Fruit fly (Drosophila melanogaster) whole organism, embryonic: Measurements from ENCODE around the gene NK7.1.

Experiments used
- B-H1 ChIP-seq: fragments of 200-800 bp; sonication (Bioruptor generic); IDR thresholded peaks from 3 replicates; pipeline ENCODE4 v1.3.6; 2022; ENCODE audit warnings: missing biosample characterization, missing genetic modification characterization
- B-H2 ChIP-seq: fragments of 200-800 bp; sonication (Bioruptor generic); optimal IDR thresholded peaks from 2 replicates; lab custom pipeline; 2018; ENCODE audit warnings: missing biosample characterization, mild to moderate bottlenecking, missing genetic modification characterization
- Blimp-1 ChIP-seq: fragments of 200-800 bp; sonication (Bioruptor generic); optimal IDR thresholded peaks from 3 replicates; lab custom pipeline; 2018; ENCODE audit warnings: missing biosample characterization, missing genetic modification characterization, mild to moderate bottlenecking, moderate library complexity, missing genetic modification reagents
- CG10267 ChIP-seq: fragments of 200-800 bp; sonication (Bioruptor generic); optimal IDR thresholded peaks from 2 replicates; lab custom pipeline; 2018; ENCODE audit warnings: missing biosample characterization, mild to moderate bottlenecking, missing genetic modification characterization, moderate library complexity
- CG10979 ChIP-seq: fragments of 200-800 bp; sonication (Bioruptor generic); optimal IDR thresholded peaks from 2 replicates; lab custom pipeline; 2018; ENCODE audit warnings: missing biosample characterization, mild to moderate bottlenecking, missing genetic modification characterization, moderate library complexity
- CG12391 ChIP-seq: fragments of 200-800 bp; sonication (Bioruptor generic); optimal IDR thresholded peaks from 3 replicates; lab custom pipeline; 2018; ENCODE audit warnings: missing biosample characterization, mild to moderate bottlenecking, missing genetic modification characterization, moderate library complexity
- CG14441 ChIP-seq: fragments of 200-800 bp; sonication (Bioruptor generic); IDR thresholded peaks from 2 replicates; pipeline ENCODE4 v1.3.6; 2022; ENCODE audit warnings: missing biosample characterization, missing genetic modification characterization
- CG14667 ChIP-seq: fragments of 200-800 bp; sonication (Bioruptor generic); IDR thresholded peaks from 2 replicates; pipeline ENCODE4 v1.3.6; 2022; ENCODE audit warnings: missing biosample characterization, missing genetic modification characterization
- CG16813 ChIP-seq: fragments of 200-800 bp; sonication (Bioruptor generic); IDR thresholded peaks from 3 replicates; pipeline ENCODE4 v1.3.6; 2022; ENCODE audit warnings: missing biosample characterization, missing genetic modification characterization; ENCODE audit not compliant: partially characterized antibody
- CG16863 ChIP-seq: fragments of 200-800 bp; sonication (Bioruptor generic); optimal IDR thresholded peaks from 3 replicates; lab custom pipeline; 2016; ENCODE audit warnings: missing biosample characterization, missing genetic modification characterization
- CG17186 ChIP-seq: fragments of 200-800 bp; sonication (Bioruptor generic); optimal IDR thresholded peaks from 3 replicates; lab custom pipeline; 2017; ENCODE audit warnings: missing biosample characterization, missing genetic modification reagents, missing genetic modification characterization
- CG18262 ChIP-seq: fragments of 200-800 bp; optimal IDR thresholded peaks from 3 replicates; lab custom pipeline; 2019; ENCODE audit warnings: missing biosample characterization, mild to moderate bottlenecking, missing genetic modification characterization, moderate library complexity
- CG18476 ChIP-seq: fragments of 200-800 bp; sonication (Bioruptor generic); optimal IDR thresholded peaks from 2 replicates; lab custom pipeline; 2016; ENCODE audit warnings: missing biosample characterization, mild to moderate bottlenecking, missing genetic modification characterization
- CG2120 ChIP-seq: fragments of 200-800 bp; sonication (Bioruptor generic); optimal IDR thresholded peaks from 3 replicates; lab custom pipeline; 2016; ENCODE audit warnings: missing biosample characterization, missing genetic modification characterization
- CG2889 ChIP-seq: fragments of 200-800 bp; sonication (Bioruptor generic); IDR thresholded peaks from 3 replicates; pipeline ENCODE4 v1.3.6; 2022; ENCODE audit warnings: missing biosample characterization, missing genetic modification characterization
- CG30403 ChIP-seq: fragments of 200-800 bp; sonication (Bioruptor generic); optimal IDR thresholded peaks from 3 replicates; lab custom pipeline; 2016; ENCODE audit warnings: missing biosample characterization, missing genetic modification characterization
- CG33213 ChIP-seq: fragments of 200-800 bp; sonication (Bioruptor generic); optimal IDR thresholded peaks from 3 replicates; lab custom pipeline; 2016; ENCODE audit warnings: missing biosample characterization, missing genetic modification characterization
- CG4404 ChIP-seq: fragments of 200-800 bp; sonication (Bioruptor generic); IDR thresholded peaks from 2 replicates; pipeline ENCODE4 v1.3.6; 2022; ENCODE audit warnings: missing biosample characterization, missing genetic modification characterization
- CG6272 ChIP-seq: fragments of 200-800 bp; sonication (Bioruptor generic); IDR thresholded peaks from 2 replicates; pipeline ENCODE4 v1.3.6; 2022; ENCODE audit warnings: missing biosample characterization, missing genetic modification characterization
- CG6683 ChIP-seq: fragments of 200-800 bp; sonication (Bioruptor generic); optimal IDR thresholded peaks from 2 replicates; lab custom pipeline; 2017; ENCODE audit warnings: missing biosample characterization, mild to moderate bottlenecking, missing genetic modification characterization, missing genetic modification reagents
- CG6689 ChIP-seq: fragments of 200-800 bp; sonication (Bioruptor generic); IDR thresholded peaks from 2 replicates; pipeline ENCODE4 v1.3.6; 2022; ENCODE audit warnings: missing biosample characterization, missing genetic modification characterization
- CG8924 ChIP-seq: fragments of 200-800 bp; optimal IDR thresholded peaks from 3 replicates; lab custom pipeline; 2019; ENCODE audit warnings: missing biosample characterization, mild to moderate bottlenecking, missing genetic modification characterization, moderate library complexity
- CG9215 ChIP-seq: fragments of 200-800 bp; sonication (Bioruptor generic); IDR thresholded peaks from 2 replicates; pipeline ENCODE4 v1.3.6; 2022; ENCODE audit warnings: missing biosample characterization, missing genetic modification characterization
- CG9727 ChIP-seq: fragments of 200-800 bp; sonication (Bioruptor generic); optimal IDR thresholded peaks from 3 replicates; lab custom pipeline; 2017; ENCODE audit warnings: missing biosample characterization, mild to moderate bottlenecking, missing genetic modification characterization
- CG9817 ChIP-seq: fragments of 200-800 bp; sonication (Bioruptor generic); optimal IDR thresholded peaks from 2 replicates; lab custom pipeline; 2018; ENCODE audit warnings: missing biosample characterization, mild to moderate bottlenecking, missing genetic modification characterization, moderate library complexity
- CG9932 ChIP-seq: fragments of 200-800 bp; sonication (Bioruptor generic); IDR thresholded peaks from 2 replicates; pipeline ENCODE4 v1.3.6; 2022; ENCODE audit warnings: missing biosample characterization, missing genetic modification characterization
- D ChIP-seq, 2 experiments: fragments of 200-800 bp in 1 of 2; fragments of >200 bp in 1 of 2; sonication (Bioruptor generic) in 1 of 2; optimal IDR thresholded peaks; 2 replicates in 1 of 2; 3 replicates in 1 of 2; lab custom pipeline; 2017; ENCODE audit warnings: mild to moderate bottlenecking in 1 of 2, missing biosample characterization in 1 of 2, missing genetic modification characterization in 1 of 2, missing genetic modification reagents in 1 of 2
- Dip3 ChIP-seq: fragments of 200-800 bp; sonication (Bioruptor generic); optimal IDR thresholded peaks from 3 replicates; lab custom pipeline; 2016; ENCODE audit warnings: missing biosample characterization, missing genetic modification characterization
- Dref ChIP-seq: fragments of 200-800 bp; sonication (Bioruptor generic); IDR thresholded peaks from 2 replicates; pipeline ENCODE4 v1.3.6; 2022; ENCODE audit warnings: missing biosample characterization, missing genetic modification characterization
- Ets97D ChIP-seq: fragments of 200-800 bp; sonication (Bioruptor generic); optimal IDR thresholded peaks from 3 replicates; lab custom pipeline; 2016; ENCODE audit warnings: missing biosample characterization, missing genetic modification characterization
- Lpt ChIP-seq: fragments of >200 bp; optimal IDR thresholded peaks from 2 replicates; lab custom pipeline; 2018; ENCODE audit warnings: missing biosample characterization, missing genetic modification characterization
- Med ChIP-seq: fragments of 200-800 bp; sonication (Bioruptor generic); peaks from one replicate; lab custom pipeline; 2016; ENCODE audit warnings: missing biosample characterization, missing genetic modification characterization, mild to moderate bottlenecking, inconsistent platforms, moderate library complexity
- Neu2 ChIP-seq: fragments of 200-800 bp; sonication (Bioruptor generic); optimal IDR thresholded peaks from 3 replicates; lab custom pipeline; 2016; ENCODE audit warnings: missing biosample characterization, missing genetic modification characterization, borderline replicate concordance
- Ptx1 ChIP-seq: fragments of 200-800 bp; sonication (Bioruptor generic); IDR thresholded peaks from 2 replicates; pipeline ENCODE4 v1.3.6; 2022; ENCODE audit warnings: missing biosample characterization, missing genetic modification characterization
- Rfx ChIP-seq: fragments of 200-800 bp; sonication (Bioruptor generic); IDR thresholded peaks from 2 replicates; pipeline ENCODE4 v1.3.6; 2022; ENCODE audit warnings: missing biosample characterization, missing genetic modification characterization
- Taf1 ChIP-seq: fragments of 200-800 bp; sonication (Bioruptor generic); IDR thresholded peaks from 2 replicates; pipeline ENCODE4 v1.3.6; 2022; ENCODE audit warnings: missing biosample characterization, missing genetic modification characterization
- al ChIP-seq: fragments of 200-800 bp; sonication (Bioruptor generic); IDR thresholded peaks from 2 replicates; pipeline ENCODE4 v1.3.6; 2022; ENCODE audit warnings: missing biosample characterization, missing genetic modification characterization
- ci ChIP-seq: fragments of 200-800 bp; sonication (Bioruptor generic); IDR thresholded peaks from 3 replicates; pipeline ENCODE4 v1.3.6; 2022; ENCODE audit warnings: missing biosample characterization, missing genetic modification characterization
- danr ChIP-seq: fragments of 200-800 bp; sonication (Bioruptor generic); IDR thresholded peaks from 2 replicates; pipeline ENCODE4 v1.3.6; 2022; ENCODE audit warnings: missing biosample characterization, missing genetic modification characterization
- dysf ChIP-seq: fragments of 200-800 bp; sonication (Bioruptor generic); IDR thresholded peaks from 3 replicates; pipeline ENCODE4 v1.3.6; 2022; ENCODE audit warnings: missing biosample characterization, missing genetic modification characterization
- her ChIP-seq: fragments of 200-800 bp; sonication (Bioruptor generic); optimal IDR thresholded peaks from 2 replicates; lab custom pipeline; 2016; ENCODE audit warnings: missing biosample characterization, missing genetic modification characterization
- lola ChIP-seq, 3 experiments: fragments of >200 bp in 2 of 3; fragments of 200-800 bp in 1 of 3; sonication (Bioruptor generic) in 1 of 3; optimal IDR thresholded peaks; 2 replicates each; lab custom pipeline; 2017 to 2019; ENCODE audit warnings: missing biosample characterization in 3 of 3, missing genetic modification characterization in 3 of 3, mild to moderate bottlenecking in 1 of 3, moderate library complexity in 1 of 3
- nmo ChIP-seq: fragments of 200-800 bp; sonication (Bioruptor generic); optimal IDR thresholded peaks from 2 replicates; lab custom pipeline; 2018; ENCODE audit warnings: missing biosample characterization, mild to moderate bottlenecking, missing genetic modification characterization, moderate library complexity
- pan ChIP-seq, 4 experiments: fragments of >200 bp in 3 of 4; fragments of 200-800 bp in 1 of 4; sonication (Bioruptor generic) in 1 of 4; optimal IDR thresholded peaks in 3 of 4; IDR thresholded peaks in 1 of 4; 2 replicates each; pipeline versions ENCODE4 v1.3.6 to Lab custom; 2017 to 2022; ENCODE audit warnings: missing biosample characterization in 2 of 4, missing genetic modification characterization in 2 of 4, mixed read lengths in 1 of 4
- phol ChIP-seq: fragments of 200-800 bp; sonication (Bioruptor generic); optimal IDR thresholded peaks from 3 replicates; lab custom pipeline; 2018; ENCODE audit warnings: missing biosample characterization, mild to moderate bottlenecking, missing genetic modification characterization, moderate library complexity
- prd ChIP-seq, 3 experiments: fragments of >200 bp in 2 of 3; fragments of 200-800 bp in 1 of 3; sonication (Bioruptor generic) in 1 of 3; optimal IDR thresholded peaks in 2 of 3; IDR thresholded peaks in 1 of 3; 2 replicates in 2 of 3; 3 replicates in 1 of 3; pipeline versions ENCODE4 v1.3.6 to Lab custom; 2017 to 2022; ENCODE audit warnings: missing biosample characterization in 1 of 3, missing genetic modification characterization in 1 of 3
- row ChIP-seq: fragments of 200-800 bp; sonication (Bioruptor generic); IDR thresholded peaks from 3 replicates; pipeline ENCODE4 v1.3.6; 2022; ENCODE audit warnings: missing biosample characterization, missing genetic modification characterization
- slbo ChIP-seq: fragments of 200-800 bp; sonication (Bioruptor generic); IDR thresholded peaks from 2 replicates; pipeline ENCODE4 v1.3.6; 2022; ENCODE audit warnings: missing biosample characterization, missing genetic modification characterization

NK7.1 gene

DNA sequence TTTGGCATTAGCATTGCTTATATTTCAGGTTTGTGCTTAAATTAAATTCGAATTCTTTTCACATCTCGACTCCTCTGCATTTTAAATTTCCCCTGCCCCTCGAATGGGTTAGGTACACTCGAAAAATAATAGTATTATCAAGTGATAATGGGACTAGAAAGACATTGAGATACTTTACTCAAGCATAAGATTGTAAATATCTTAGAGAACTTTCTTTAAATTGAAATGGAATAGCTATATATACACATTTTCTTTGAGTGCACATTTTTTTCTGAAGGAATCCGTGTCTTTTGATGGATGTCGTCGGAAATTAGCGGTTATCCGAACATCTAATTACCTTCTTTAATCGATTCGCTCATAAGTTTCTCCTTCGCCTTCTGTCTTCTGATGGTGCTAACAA is 61.7 kb downstream of the NK7.1 start (continued):
- TF ChIP-seq CG8924 (tag; lab: Kevin White, UChicago), result peak; percentile 30
- TF ChIP-seq CG18262 (tag; lab: Kevin White, UChicago), result peak; percentile 51
- no peak for TF ChIP-seq CG6272 (GFP tag; lab: Robert Waterston, UW)
- peak; percentile 48 for TF ChIP-seq al
- TF ChIP-seq Taf1 (GFP tag; lab: Robert Waterston, UW), result 0 out of 2 replicates have a peak, but pooled peaks have one; percentile 18
- TF ChIP-seq CG2120 (GFP tag; lab: Kevin White, UChicago), result peak; percentile 41
- 0 out of 2 replicates have a peak, but pooled peaks have one; percentile 23 for TF ChIP-seq CG14441 (GFP tag; lab: Robert Waterston, UW)
- TF ChIP-seq CG33213 (GFP tag; lab: Kevin White, UChicago), result no peak
- peak; percentile 40 for TF ChIP-seq Blimp-1
- TF ChIP-seq D (optimal IDR thresholded peaks at IDR 0.05; lab: Kevin White, UChicago), result no peak
- no peak for TF ChIP-seq D (GFP tag; optimal IDR thresholded peaks at IDR 0.05; lab: Kevin White, UChicago)
- TF ChIP-seq Ets97D, result no peak
- TF ChIP-seq Rfx (GFP tag; lab: Robert Waterston, UW), result peak; percentile 78
- no peak for TF ChIP-seq CG2889 (GFP tag; lab: Robert Waterston, UW)
- TF ChIP-seq CG12391 (tag; lab: Kevin White, UChicago), result peak; percentile 33
- TF ChIP-seq Dref (GFP tag; lab: Robert Waterston, UW), result no peak
- TF ChIP-seq Lpt (GFP tag; lab: Kevin White, UChicago), result no peak
- 0 out of 3 replicates have a peak, but pooled peaks have one; percentile 23 for TF ChIP-seq ci (GFP tag; lab: Robert Waterston, UW)
- peak; percentile 31 for TF ChIP-seq CG30403
- TF ChIP-seq CG16813, result no peak
- peak; percentile 48 for TF ChIP-seq Med
- peak; percentile 48; the same call in 1 of the 2 replicates for TF ChIP-seq slbo (GFP tag; lab: Robert Waterston, UW)
- peak; percentile 45; the same call in 2 of the 3 replicates for TF ChIP-seq row (GFP tag; lab: Robert Waterston, UW)
- TF ChIP-seq CG14667 (GFP tag; lab: Robert Waterston, UW), result no peak
- peak in 1 of 3 experiments; percentile 12 for TF ChIP-seq lola (GFP tag; optimal IDR thresholded peaks at IDR 0.05; lab: Kevin White, UChicago)
- TF ChIP-seq B-H2 (GFP tag; lab: Kevin White, UChicago), result no peak
- no peak for TF ChIP-seq CG4404
- peak; percentile 25 for TF ChIP-seq CG9727 (GFP tag; lab: Kevin White, UChicago)
- TF ChIP-seq CG10267 (tag; lab: Kevin White, UChicago), result peak; percentile 21
- TF ChIP-seq CG9215 (GFP tag; lab: Robert Waterston, UW), result 0 out of 2 replicates have a peak, but pooled peaks have one; percentile 9
- TF ChIP-seq CG6689, result peak; percentile 37; the same call in 1 of the 2 replicates
- TF ChIP-seq CG9932 (GFP tag; lab: Robert Waterston, UW), result peak; percentile 52; the same call in 1 of the 2 replicates
- TF ChIP-seq danr, result peak; percentile 33; the same call in 1 of the 2 replicates
- TF ChIP-seq CG6683 (GFP tag; lab: Kevin White, UChicago), result no peak
- peak; percentile 2 for TF ChIP-seq CG16863 (GFP tag; lab: Kevin White, UChicago)
- TF ChIP-seq CG10979 (tag; lab: Kevin White, UChicago), result peak; percentile 38
- TF ChIP-seq dysf (GFP tag; lab: Robert Waterston, UW), result peak; percentile 58; the same call in 2 of the 3 replicates
- TF ChIP-seq CG9817 (tag; lab: Kevin White, UChicago), result no peak
- peak; percentile 9 for TF ChIP-seq Dip3 (GFP tag; lab: Kevin White, UChicago)
- TF ChIP-seq Neu2 (GFP tag; lab: Kevin White, UChicago), result no peak
- TF ChIP-seq Ptx1, result peak; percentile 16; the same call in 1 of the 2 replicates
- peak; percentile 37; the same call in 1 of the 3 replicates for TF ChIP-seq B-H1 (GFP tag; lab: Robert Waterston, UW)
- peak; percentile 3 for TF ChIP-seq CG18476 (GFP tag; lab: Kevin White, UChicago)
- TF ChIP-seq nmo (GFP tag; lab: Kevin White, UChicago), result peak; percentile 8
- no peak for TF ChIP-seq prd (optimal IDR thresholded peaks at IDR 0.05; lab: Kevin White, UChicago)
- TF ChIP-seq prd (GFP tag; IDR thresholded peaks at IDR 0.05; lab: Robert Waterston, UW), result peak; percentile 45; the same call in 1 of the 3 replicates
- no peak for TF ChIP-seq her (GFP tag; lab: Kevin White, UChicago)
- peak; percentile 1 for TF ChIP-seq phol (tag; lab: Kevin White, UChicago)
- TF ChIP-seq pan (optimal IDR thresholded peaks at IDR 0.05; lab: Kevin White, UChicago), result no peak
- peak in 1 of 2 experiments; percentile 45 for TF ChIP-seq pan (GFP tag; optimal IDR thresholded peaks at IDR 0.05 in 1 of 2, IDR thresholded peaks at IDR 0.05 in 1 of 2)
- no peak for TF ChIP-seq CG17186
